Fruit fly (Drosophila melanogaster): ENCODE measurements around the gene CG13280.

- TF ChIP-seq pan (optimal IDR thresholded peaks at IDR 0.05) (no peak), usp (GFP tag; optimal IDR thresholded peaks at IDR 0.05) (no peak)
Measured at dm6 chr2L:16843336-16843735, 22.4 kb upstream of the CG13280 start.

All from whole organism.